Worm (Caenorhabditis elegans): Measurements from ENCODE around the gene C44H4.4.

C44H4.4 gene

DNA sequence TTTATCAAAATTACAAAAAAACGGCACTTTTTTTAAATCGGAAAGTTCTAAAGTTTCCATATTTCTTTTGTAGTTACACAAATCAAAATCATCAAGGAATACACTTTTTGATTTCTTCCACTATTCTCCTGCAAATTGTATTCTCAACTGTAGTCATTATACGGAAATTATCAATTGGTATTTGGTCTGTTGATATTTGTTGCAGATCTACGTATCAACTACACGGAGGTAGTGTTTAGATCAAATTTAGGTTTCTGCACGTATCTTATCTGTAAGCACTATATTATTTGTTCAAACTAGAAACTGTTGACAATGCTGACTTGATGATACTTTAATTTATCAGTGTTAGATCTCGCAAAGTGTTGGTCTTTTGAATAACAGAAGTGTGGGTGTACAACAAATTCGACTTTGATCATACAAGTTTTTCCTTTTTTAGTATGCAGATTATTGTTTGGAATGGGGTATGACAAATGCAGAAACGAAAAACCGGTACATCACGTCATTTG, 20.6 kb downstream of the C44H4.4 start:
- TF ChIP-seq alr-1 (tag; optimal IDR thresholded peaks at IDR 0.05; ENCODE audit: borderline replicate concordance), result no peak
- peak; percentile 4 for TF ChIP-seq elt-2 (tag; optimal IDR thresholded peaks at IDR 0.05)
- TF ChIP-seq nhr-85 (tag), result peak; percentile 56

DNA sequence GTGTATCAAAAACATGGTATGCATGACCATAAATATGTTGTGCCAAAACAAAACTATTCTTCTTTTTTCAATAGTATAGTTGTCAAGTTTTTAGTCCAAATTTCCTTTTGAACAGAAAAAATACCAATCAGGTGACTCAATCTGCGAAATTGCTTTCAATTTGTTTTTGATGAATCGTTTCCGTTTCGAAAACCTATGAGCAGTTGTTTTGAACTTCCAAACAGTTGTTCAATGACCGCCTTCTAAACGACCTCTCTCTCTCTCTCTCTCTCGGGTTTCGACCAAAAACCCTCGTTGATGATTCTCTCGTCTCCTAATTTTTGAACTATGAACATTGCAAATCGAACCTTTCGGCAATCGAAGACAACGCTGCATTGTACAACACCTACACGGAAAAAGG, 22.9 kb downstream of the C44H4.4 start:
- TF ChIP-seq lin-39 (tag; optimal IDR thresholded peaks at IDR 0.05) (peak; percentile 66), snu-23 (GFP tag; optimal IDR thresholded peaks at IDR 0.05) (peak; percentile 41), zip-4 (GFP tag; optimal IDR thresholded peaks at IDR 0.05) (no peak), nhr-20 (tag; optimal IDR thresholded peaks at IDR 0.05) (peak; percentile 38), nhr-85 (tag) (peak; percentile 68), nhr-28 (tag; optimal IDR thresholded peaks at IDR 0.05) (no peak), lin-14 (GFP tag; optimal IDR thresholded peaks at IDR 0.05) (peak; percentile 71), nhr-47 (tag; optimal IDR thresholded peaks at IDR 0.05) (no peak), rnt-1 (tag; optimal IDR thresholded peaks at IDR 0.05) (peak; percentile 76), nhr-19 (GFP tag; conservative IDR thresholded peaks at IDR 0.05) (peak; percentile 62), elt-3 (tag; optimal IDR thresholded peaks at IDR 0.05) (no peak), nhr-71 (tag; optimal IDR thresholded peaks at IDR 0.05) (peak; percentile 77)

DNA sequence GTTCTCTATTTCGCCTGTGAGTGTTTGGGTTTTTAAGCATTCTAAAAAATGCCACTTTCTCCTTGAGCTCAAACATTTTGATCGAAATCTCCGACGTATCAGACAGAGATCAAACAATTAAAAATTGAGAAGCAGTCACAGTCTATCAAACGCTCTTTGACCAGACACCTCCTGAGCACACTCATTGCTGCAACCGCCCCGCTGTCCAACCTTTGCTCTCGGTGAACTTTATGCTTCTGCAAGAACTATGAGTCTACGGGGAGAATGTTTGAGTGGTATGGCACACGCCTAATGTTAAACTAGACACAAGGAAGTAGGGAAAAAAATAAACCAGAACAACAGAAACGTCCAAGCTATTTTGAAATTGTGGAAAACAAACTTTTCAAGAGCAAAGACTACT, 23.7 kb downstream of the C44H4.4 start:
- TF ChIP-seq fkh-8 (tag; optimal IDR thresholded peaks at IDR 0.05) (peak; percentile 26), nhr-19 (GFP tag; conservative IDR thresholded peaks at IDR 0.05) (0 out of 2 replicates have a peak, but pooled peaks have one; percentile 15), mep-1 (tag; optimal IDR thresholded peaks at IDR 0.05) (no peak), efl-1 (optimal IDR thresholded peaks at IDR 0.05) (no peak), efl-1 (GFP tag; optimal IDR thresholded peaks at IDR 0.05 in 1 of 2) (peak in 1 of 2 experiments; percentile 74), aly-2 (tag; optimal IDR thresholded peaks at IDR 0.05) (no peak), ceh-8 (GFP tag; optimal IDR thresholded peaks at IDR 0.05) (no peak), nhr-71 (tag; optimal IDR thresholded peaks at IDR 0.05) (peak; percentile 38)

DNA sequence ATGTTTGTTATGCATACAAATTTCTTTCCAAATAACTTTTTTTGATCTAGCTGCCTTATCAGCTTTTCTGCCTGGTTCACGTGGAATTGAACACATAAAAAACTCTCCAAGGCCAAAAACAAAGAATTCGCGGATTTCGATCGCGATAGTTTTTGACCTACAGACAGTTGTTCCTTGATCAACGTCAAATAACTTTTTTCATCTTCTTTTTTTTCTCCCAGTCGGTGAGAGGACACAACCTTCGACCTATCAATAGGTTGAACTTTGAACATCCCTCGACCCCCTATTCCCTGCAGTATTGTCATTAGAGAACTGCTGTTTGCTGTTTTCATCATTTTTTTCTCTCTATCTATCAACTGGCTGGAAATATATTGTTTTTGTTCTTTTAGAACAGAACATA, 25.1 kb downstream of the C44H4.4 start:
- TF ChIP-seq nhr-77 (tag; optimal IDR thresholded peaks at IDR 0.05) (no peak), snpc-4 (tag; optimal IDR thresholded peaks at IDR 0.05) (no peak), hpl-2 (GFP tag; optimal IDR thresholded peaks at IDR 0.05) (no peak), pax-3 (tag; optimal IDR thresholded peaks at IDR 0.05) (no peak), sptf-1 (tag; optimal IDR thresholded peaks at IDR 0.05) (no peak), egl-27 (tag; optimal IDR thresholded peaks at IDR 0.05) (no peak), unc-98 (GFP tag; IDR thresholded peaks at IDR 0.05) (no peak), ceh-63 (GFP tag; optimal IDR thresholded peaks at IDR 0.05) (no peak), fos-1 (tag; optimal IDR thresholded peaks at IDR 0.05) (no peak), unc-130 (tag; optimal IDR thresholded peaks at IDR 0.05) (no peak), efl-1 (optimal IDR thresholded peaks at IDR 0.05) (no peak), efl-1 (GFP tag; optimal IDR thresholded peaks at IDR 0.05 in 1 of 2) (no peak), aly-2 (tag; optimal IDR thresholded peaks at IDR 0.05) (no peak), mef-2 (tag; optimal IDR thresholded peaks at IDR 0.05) (no peak), blmp-1 (tag; optimal IDR thresholded peaks at IDR 0.05) (peak; percentile 67), nhr-71 (tag; optimal IDR thresholded peaks at IDR 0.05) (peak; percentile 4), nhr-20 (tag; optimal IDR thresholded peaks at IDR 0.05) (no peak), nhr-85 (tag) (peak; percentile 68), mep-1 (tag; optimal IDR thresholded peaks at IDR 0.05) (no peak)

DNA sequence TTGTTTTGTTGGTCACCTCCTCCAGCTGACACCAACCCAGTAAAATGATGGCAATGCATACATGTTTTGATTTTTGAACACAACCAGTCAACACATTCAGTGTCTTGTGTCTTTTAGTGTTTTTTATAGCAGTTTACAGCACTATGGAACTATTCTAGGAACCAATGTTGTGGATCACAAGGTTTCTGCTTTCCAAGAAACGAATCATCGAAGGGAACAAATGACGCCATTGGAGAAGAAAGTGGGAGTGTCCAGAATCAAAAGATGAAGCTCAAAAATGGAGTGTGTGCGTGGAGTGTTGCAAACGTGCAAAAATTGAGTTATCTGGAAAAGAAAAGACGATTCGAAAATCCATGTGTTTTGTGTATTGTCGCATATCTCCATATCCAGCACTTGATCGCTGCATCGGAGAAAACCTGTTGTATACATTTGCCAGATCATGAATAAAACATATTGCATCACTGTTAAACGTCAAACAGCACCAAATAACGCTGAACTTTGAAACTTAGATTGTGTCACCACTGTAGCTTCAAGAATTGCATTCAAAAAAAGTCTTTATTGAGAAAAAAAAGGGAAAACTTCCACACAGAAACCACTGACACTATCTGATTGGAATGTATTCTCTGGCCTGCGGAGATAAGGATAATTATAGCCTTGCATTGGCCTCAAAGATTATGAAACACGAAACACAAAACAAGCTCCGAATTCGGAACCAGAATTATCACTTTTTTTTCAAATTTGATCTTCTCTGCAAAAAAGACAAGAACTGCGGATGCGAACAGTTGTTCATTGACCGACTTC, 26.4 kb downstream of the C44H4.4 start:
- TF ChIP-seq C04F5.9 (tag; optimal IDR thresholded peaks at IDR 0.05), result no peak
- no peak for TF ChIP-seq alr-1 (tag; optimal IDR thresholded peaks at IDR 0.05; ENCODE audit: borderline replicate concordance)
- no peak for TF ChIP-seq sptf-1 (tag; optimal IDR thresholded peaks at IDR 0.05)
- no peak for TF ChIP-seq tbx-2 (tag; optimal IDR thresholded peaks at IDR 0.05)
- peak; percentile 46 for TF ChIP-seq mep-1 (tag; optimal IDR thresholded peaks at IDR 0.05)
- TF ChIP-seq lin-14 (GFP tag; optimal IDR thresholded peaks at IDR 0.05), result peak; percentile 82
- no peak for TF ChIP-seq efl-3 (GFP tag; optimal IDR thresholded peaks at IDR 0.05)
- no peak for TF ChIP-seq ceh-82 (tag; optimal IDR thresholded peaks at IDR 0.05)
- peak; percentile 82 for TF ChIP-seq swsn-7 (tag; optimal IDR thresholded peaks at IDR 0.05)
- peak; percentile 75 for TF ChIP-seq fkh-10 (GFP tag; optimal IDR thresholded peaks at IDR 0.05)
- peak in 2 of 6 experiments; percentile 6 to 35 for TF ChIP-seq elt-3 (tag; optimal IDR thresholded peaks at IDR 0.05)
- TF ChIP-seq egl-27 (tag; optimal IDR thresholded peaks at IDR 0.05), result no peak
- TF ChIP-seq lir-3 (tag; optimal IDR thresholded peaks at IDR 0.05; ENCODE audit: poor library complexity), result peak; percentile 35
- no peak for TF ChIP-seq hlh-17 (GFP tag; optimal IDR thresholded peaks at IDR 0.05; ENCODE audit: borderline replicate concordance)
- TF ChIP-seq C34B4.2 (tag; optimal IDR thresholded peaks at IDR 0.05), result no peak
- no peak for TF ChIP-seq ama-1 (optimal IDR thresholded peaks at IDR 0.05)
- TF ChIP-seq ceh-63 (GFP tag; optimal IDR thresholded peaks at IDR 0.05), result no peak
- peak; percentile 87 for TF ChIP-seq pax-3 (tag; optimal IDR thresholded peaks at IDR 0.05)
